Worm (Caenorhabditis elegans) whole organism, late embryonic: ENCODE results near the gene egl-3.

Experiments
- F13H6.1 ChIP-seq: sonication (generic microtip); optimal IDR thresholded peaks from 2 replicates; lab custom pipeline; 2016; ENCODE audit warnings: missing genetic modification characterization, missing compliant biosample characterization
- ama-1 ChIP-seq: fragments of 150-350 bp; optimal IDR thresholded peaks from 2 replicates; lab custom pipeline; 2014
- ceh-24 ChIP-seq: sonication (generic microtip); optimal IDR thresholded peaks from 2 replicates; lab custom pipeline; 2016; ENCODE audit warnings: mild to moderate bottlenecking, missing genetic modification characterization, missing compliant biosample characterization
- ceh-30 ChIP-seq: fragments of 150-350 bp; optimal IDR thresholded peaks from 2 replicates; lab custom pipeline; 2014; ENCODE audit warnings: missing biosample characterization, missing genetic modification characterization
- dmd-4 ChIP-seq: sonication (generic microtip); optimal IDR thresholded peaks from 2 replicates; lab custom pipeline; 2016; ENCODE audit warnings: borderline replicate concordance, missing genetic modification characterization, missing compliant biosample characterization
- nfya-1 ChIP-seq: sonication (generic microtip); optimal IDR thresholded peaks from 2 replicates; lab custom pipeline; 2017; ENCODE audit warnings: missing genetic modification characterization, mild to moderate bottlenecking, missing compliant biosample characterization, antibody characterized with exemption, moderate library complexity
- pqm-1 ChIP-seq: sonication (generic microtip); optimal IDR thresholded peaks from 2 replicates; lab custom pipeline; 2016; ENCODE audit warnings: missing genetic modification characterization, missing compliant biosample characterization

DNA sequence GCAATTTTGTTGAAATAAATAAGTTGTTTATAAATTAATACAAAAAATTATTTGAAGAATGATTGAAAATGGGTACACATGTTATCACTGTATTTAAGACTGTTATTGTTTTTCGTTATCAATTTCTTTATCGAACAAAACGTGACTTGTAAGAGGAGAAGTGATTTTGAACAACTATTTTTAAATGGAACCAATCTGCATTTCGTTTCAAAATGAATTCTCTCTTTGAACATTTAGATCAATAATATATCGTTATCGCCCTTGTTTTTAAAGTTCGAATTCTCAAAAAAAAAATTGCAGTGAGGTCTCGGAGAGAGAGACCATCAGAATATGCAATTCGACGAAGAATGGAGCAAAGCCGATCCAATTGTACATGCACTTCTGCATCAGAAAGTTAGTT, 5.7 kb upstream of the egl-3 start, which contains the start of gene cul-5:
- TF ChIP-seq F13H6.1 (tag; lab: Kevin White, UChicago) (no peak), dmd-4 (tag; lab: Kevin White, UChicago) (no peak), pqm-1 (no peak), ceh-30 (no peak), ceh-24 (tag; lab: Kevin White, UChicago) (no peak), ama-1 (no peak), nfya-1 (no peak)
